Fruit fly (Drosophila melanogaster) whole organism, embryonic: ENCODE data around the gene CG31141.

ENCODE experiments used
- ATbp ChIP-seq: fragments of 200-800 bp; sonication (Bioruptor generic); optimal IDR thresholded peaks from 2 replicates; lab custom pipeline; 2017; ENCODE audit warnings: missing biosample characterization, mild to moderate bottlenecking, missing genetic modification characterization, missing genetic modification reagents
- Ada2b ChIP-seq: fragments of 200-800 bp; sonication (Bioruptor generic); IDR thresholded peaks from 2 replicates; pipeline ENCODE4 v1.3.6; 2022; ENCODE audit warnings: missing biosample characterization, missing genetic modification characterization
- Antp ChIP-seq: fragments of 200-800 bp; sonication (Bioruptor generic); optimal IDR thresholded peaks from 3 replicates; lab custom pipeline; 2016; ENCODE audit warnings: missing biosample characterization, missing genetic modification characterization
- CG10209 ChIP-seq: fragments of 200-800 bp; sonication (Bioruptor generic); optimal IDR thresholded peaks from 3 replicates; lab custom pipeline; 2017; ENCODE audit warnings: missing biosample characterization, mild to moderate bottlenecking, missing genetic modification characterization, missing genetic modification reagents
- CG10543 ChIP-seq: fragments of 200-800 bp; sonication (Bioruptor generic); optimal IDR thresholded peaks from 3 replicates; lab custom pipeline; 2017; ENCODE audit warnings: missing biosample characterization, mild to moderate bottlenecking, missing genetic modification characterization, moderate library complexity
- CG12071 ChIP-seq: fragments of 200-800 bp; sonication (Bioruptor generic); optimal IDR thresholded peaks from 3 replicates; lab custom pipeline; 2018; ENCODE audit warnings: missing biosample characterization, mild to moderate bottlenecking, missing genetic modification characterization
- CG12219 ChIP-seq: fragments of 200-800 bp; sonication (Bioruptor generic); optimal IDR thresholded peaks from 3 replicates; lab custom pipeline; 2018; ENCODE audit warnings: missing biosample characterization, mild to moderate bottlenecking, missing genetic modification characterization
- CG14710 ChIP-seq: fragments of 200-800 bp; sonication (Bioruptor generic); optimal IDR thresholded peaks from 3 replicates; lab custom pipeline; 2019; ENCODE audit warnings: missing biosample characterization, mild to moderate bottlenecking, missing genetic modification characterization, moderate library complexity
- CG15696 ChIP-seq: fragments of 200-800 bp; sonication (Bioruptor generic); optimal IDR thresholded peaks from 2 replicates; lab custom pipeline; 2019; ENCODE audit warnings: missing biosample characterization, mild to moderate bottlenecking, missing genetic modification characterization, moderate library complexity
- CG17568 ChIP-seq: fragments of 200-800 bp; sonication (Bioruptor generic); optimal IDR thresholded peaks from 2 replicates; lab custom pipeline; 2018; ENCODE audit warnings: missing biosample characterization, mild to moderate bottlenecking, missing genetic modification characterization, moderate library complexity
- CG18619 ChIP-seq: fragments of 200-800 bp; sonication (Bioruptor generic); optimal IDR thresholded peaks from 3 replicates; lab custom pipeline; 2017; ENCODE audit warnings: missing biosample characterization, mild to moderate bottlenecking, missing genetic modification characterization
- CG2116 ChIP-seq: fragments of 200-800 bp; sonication (Bioruptor generic); optimal IDR thresholded peaks from 3 replicates; lab custom pipeline; 2018; ENCODE audit warnings: missing biosample characterization, mild to moderate bottlenecking, missing genetic modification characterization
- CG2202 ChIP-seq: fragments of 200-800 bp; sonication (Bioruptor generic); optimal IDR thresholded peaks from 2 replicates; lab custom pipeline; 2018; ENCODE audit warnings: missing biosample characterization, mild to moderate bottlenecking, missing genetic modification characterization
- CG4820 ChIP-seq: fragments of 200-800 bp; sonication (Bioruptor generic); optimal IDR thresholded peaks from 3 replicates; lab custom pipeline; 2016; ENCODE audit warnings: missing biosample characterization, missing genetic modification characterization
- CG5180 ChIP-seq: fragments of 200-800 bp; sonication (Bioruptor generic); optimal IDR thresholded peaks from 3 replicates; lab custom pipeline; 2017; ENCODE audit warnings: missing biosample characterization, missing genetic modification characterization, mild to moderate bottlenecking, moderate library complexity, missing genetic modification reagents
- CG6854 ChIP-seq: fragments of 200-800 bp; sonication (Bioruptor generic); optimal IDR thresholded peaks from 3 replicates; lab custom pipeline; 2017; ENCODE audit warnings: missing biosample characterization, mild to moderate bottlenecking, missing genetic modification characterization
- CG7372 ChIP-seq: fragments of 200-800 bp; sonication (Bioruptor generic); IDR thresholded peaks from 2 replicates; pipeline ENCODE4 v1.3.6; 2022; ENCODE audit warnings: missing biosample characterization, missing genetic modification characterization
- CG7987 ChIP-seq: fragments of 200-800 bp; sonication (Bioruptor generic); optimal IDR thresholded peaks from 2 replicates; lab custom pipeline; 2018; ENCODE audit warnings: missing biosample characterization, mild to moderate bottlenecking, missing genetic modification characterization, moderate library complexity
- CG8924 ChIP-seq: fragments of 200-800 bp; optimal IDR thresholded peaks from 3 replicates; lab custom pipeline; 2019; ENCODE audit warnings: missing biosample characterization, mild to moderate bottlenecking, missing genetic modification characterization, moderate library complexity
- CG9932 ChIP-seq: fragments of 200-800 bp; sonication (Bioruptor generic); IDR thresholded peaks from 2 replicates; pipeline ENCODE4 v1.3.6; 2022; ENCODE audit warnings: missing biosample characterization, missing genetic modification characterization
- D ChIP-seq, 2 experiments: fragments of 200-800 bp in 1 of 2; fragments of >200 bp in 1 of 2; sonication (Bioruptor generic) in 1 of 2; optimal IDR thresholded peaks; 2 replicates in 1 of 2; 3 replicates in 1 of 2; lab custom pipeline; 2017; ENCODE audit warnings: mild to moderate bottlenecking in 1 of 2, missing biosample characterization in 1 of 2, missing genetic modification characterization in 1 of 2, missing genetic modification reagents in 1 of 2
- D19B ChIP-seq: fragments of 200-800 bp; sonication (Bioruptor generic); optimal IDR thresholded peaks from 2 replicates; lab custom pipeline; 2017; ENCODE audit warnings: missing biosample characterization, mild to moderate bottlenecking, missing genetic modification characterization
- H15 ChIP-seq: fragments of 200-800 bp; sonication (Bioruptor generic); IDR thresholded peaks from 3 replicates; pipeline ENCODE4 v1.3.6; 2022; ENCODE audit warnings: missing biosample characterization, missing genetic modification characterization
- HLH3B ChIP-seq: fragments of 200-800 bp; sonication (Bioruptor generic); IDR thresholded peaks from 2 replicates; pipeline ENCODE4 v1.3.6; 2022; ENCODE audit warnings: missing biosample characterization, missing genetic modification characterization
- HLHmδ ChIP-seq: fragments of 200-800 bp; sonication (Bioruptor generic); optimal IDR thresholded peaks from 2 replicates; lab custom pipeline; 2018; ENCODE audit warnings: missing biosample characterization, mild to moderate bottlenecking, missing genetic modification characterization, moderate library complexity
- Hr51 ChIP-seq, 2 experiments: fragments of 200-800 bp; sonication (Bioruptor generic); optimal IDR thresholded peaks; 2 replicates in 1 of 2; 3 replicates in 1 of 2; lab custom pipeline; 2016 to 2018; ENCODE audit warnings: missing biosample characterization in 2 of 2, missing genetic modification characterization in 2 of 2, mild to moderate bottlenecking in 1 of 2, moderate library complexity in 1 of 2
- Hr78 ChIP-seq, 2 experiments: fragments of 200-800 bp in 1 of 2; fragments of >200 bp in 1 of 2; sonication (Bioruptor generic) in 1 of 2; optimal IDR thresholded peaks; 2 replicates each; lab custom pipeline; 2017 to 2019; ENCODE audit warnings: missing biosample characterization in 2 of 2, missing genetic modification characterization in 2 of 2, mild to moderate bottlenecking in 1 of 2, moderate library complexity in 1 of 2
- NFAT ChIP-seq: fragments of 200-800 bp; sonication (Bioruptor generic); IDR thresholded peaks from 2 replicates; pipeline ENCODE4 v1.3.6; 2022; ENCODE audit warnings: missing biosample characterization, missing genetic modification characterization
- caup ChIP-seq: fragments of 200-800 bp; sonication (Bioruptor generic); optimal IDR thresholded peaks from 3 replicates; lab custom pipeline; 2017; ENCODE audit warnings: missing biosample characterization, mild to moderate bottlenecking, missing genetic modification characterization, moderate library complexity; ENCODE audit not compliant: severe bottlenecking
- ems ChIP-seq: fragments of 200-800 bp; sonication (Bioruptor generic); optimal IDR thresholded peaks from 3 replicates; lab custom pipeline; 2016; ENCODE audit warnings: missing biosample characterization, missing genetic modification characterization
- fu2 ChIP-seq: fragments of 200-800 bp; sonication (Bioruptor generic); optimal IDR thresholded peaks from 2 replicates; lab custom pipeline; 2016; ENCODE audit warnings: missing biosample characterization, missing genetic modification characterization
- h ChIP-seq: fragments of >200 bp; optimal IDR thresholded peaks from 2 replicates; lab custom pipeline; 2017
- kni ChIP-seq: fragments of 200-800 bp; sonication (Bioruptor generic); optimal IDR thresholded peaks from 3 replicates; lab custom pipeline; 2017; ENCODE audit warnings: mild to moderate bottlenecking, missing biosample characterization, missing genetic modification reagents, missing genetic modification characterization
- lmd ChIP-seq: fragments of 200-800 bp; sonication (Bioruptor generic); IDR thresholded peaks from 2 replicates; pipeline ENCODE4 v1.3.6; 2022; ENCODE audit warnings: missing biosample characterization, missing genetic modification characterization
- odd ChIP-seq: fragments of 200-800 bp; sonication (Bioruptor generic); optimal IDR thresholded peaks from 2 replicates; lab custom pipeline; 2017; ENCODE audit warnings: missing biosample characterization, mild to moderate bottlenecking, missing genetic modification characterization
- onecut ChIP-seq: fragments of 200-800 bp; sonication (Bioruptor generic); IDR thresholded peaks from 2 replicates; pipeline ENCODE4 v1.3.6; 2022; ENCODE audit warnings: missing biosample characterization, missing genetic modification characterization
- scrt ChIP-seq: fragments of 200-800 bp; sonication (Bioruptor generic); optimal IDR thresholded peaks from 2 replicates; lab custom pipeline; 2018; ENCODE audit warnings: missing biosample characterization, mild to moderate bottlenecking, missing genetic modification characterization, moderate library complexity
- shn ChIP-seq: fragments of 200-800 bp; sonication (Bioruptor generic); optimal IDR thresholded peaks from 3 replicates; lab custom pipeline; 2016; ENCODE audit warnings: missing biosample characterization, missing genetic modification characterization
- so ChIP-seq: fragments of 200-800 bp; sonication (Bioruptor generic); IDR thresholded peaks from 3 replicates; pipeline ENCODE4 v1.3.6; 2022; ENCODE audit warnings: missing biosample characterization, missing genetic modification characterization
- sqz ChIP-seq: fragments of 200-800 bp; sonication (Bioruptor generic); optimal IDR thresholded peaks from 3 replicates; lab custom pipeline; 2018; ENCODE audit warnings: missing biosample characterization, mild to moderate bottlenecking, missing genetic modification characterization
- stc ChIP-seq: fragments of 200-800 bp; sonication (Bioruptor generic); IDR thresholded peaks from 2 replicates; pipeline ENCODE4 v1.3.6; 2022; ENCODE audit warnings: missing biosample characterization, missing genetic modification characterization
- vvl ChIP-seq: fragments of 200-800 bp; sonication (Bioruptor generic); IDR thresholded peaks from 2 replicates; pipeline ENCODE4 v1.3.6; 2022; ENCODE audit warnings: missing biosample characterization, missing genetic modification characterization
- zfh2 ChIP-seq: fragments of 200-800 bp; sonication (Bioruptor generic); optimal IDR thresholded peaks from 2 replicates; lab custom pipeline; 2016; ENCODE audit warnings: missing biosample characterization, missing genetic modification characterization

Gene CG31141

dm6 chr3R:23947002-23947401 lies 23.9 kb downstream of the CG31141 start (continued):
- TF ChIP-seq CG18619 (GFP tag; lab: Kevin White, UChicago) (peak; percentile 3), h (no peak), vvl (GFP tag; lab: Robert Waterston, UW) (0 out of 2 replicates have a peak, but pooled peaks have one; percentile 15), caup (GFP tag; lab: Kevin White, UChicago) (peak; percentile 9), H15 (GFP tag; lab: Robert Waterston, UW) (no peak), D (optimal IDR thresholded peaks at IDR 0.05; lab: Kevin White, UChicago) (no peak), D (GFP tag; optimal IDR thresholded peaks at IDR 0.05; lab: Kevin White, UChicago) (peak; percentile 27), CG7372 (no peak), so (GFP tag; lab: Robert Waterston, UW) (no peak), CG2202 (tag; lab: Kevin White, UChicago) (peak; percentile 8), CG12071 (GFP tag; lab: Kevin White, UChicago) (peak; percentile 66), odd (GFP tag; lab: Kevin White, UChicago) (peak; percentile 41), CG6854 (GFP tag; lab: Kevin White, UChicago) (peak; percentile 27), CG17568 (GFP tag; lab: Kevin White, UChicago) (peak; percentile 47), CG15696 (tag; lab: Kevin White, UChicago) (peak; percentile 36), Hr78 (GFP tag; optimal IDR thresholded peaks at IDR 0.05; lab: Kevin White, UChicago) (peak in 1 of 2 experiments; percentile 39), CG2116 (no peak), CG10209 (GFP tag; lab: Kevin White, UChicago) (peak; percentile 19), Hr51 (GFP tag; optimal IDR thresholded peaks at IDR 0.05; lab: Kevin White, UChicago) (no peak), CG10543 (GFP tag; lab: Kevin White, UChicago) (peak; percentile 8), CG8924 (tag; lab: Kevin White, UChicago) (peak; percentile 2), fu2 (GFP tag; lab: Kevin White, UChicago) (no peak), CG12219 (GFP tag; lab: Kevin White, UChicago) (peak; percentile 29), stc (GFP tag; lab: Robert Waterston, UW) (peak; percentile 33; the same call in 1 of the 2 replicates), kni (GFP tag; lab: Kevin White, UChicago) (peak; percentile 81), D19B (GFP tag; lab: Kevin White, UChicago) (no peak), CG14710 (tag; lab: Kevin White, UChicago) (peak; percentile 14), ATbp (GFP tag; lab: Kevin White, UChicago) (peak; percentile 81), HLHmδ (GFP tag; lab: Kevin White, UChicago) (peak; percentile 39), ems (GFP tag; lab: Kevin White, UChicago) (no peak), CG7987 (peak; percentile 37)

- TF ChIP-seq onecut (no peak), zfh2 (no peak), sqz (GFP tag; lab: Kevin White, UChicago) (no peak), CG4820 (GFP tag; lab: Kevin White, UChicago) (no peak), CG9932 (GFP tag; lab: Robert Waterston, UW) (no peak), NFAT (no peak), shn (GFP tag; lab: Kevin White, UChicago) (no peak), HLH3B (GFP tag; lab: Robert Waterston, UW) (no peak), Ada2b (GFP tag; lab: Robert Waterston, UW) (no peak), Antp (GFP tag; lab: Kevin White, UChicago) (no peak), CG5180 (GFP tag; lab: Kevin White, UChicago) (no peak), scrt (no peak), lmd (GFP tag; lab: Robert Waterston, UW) (no peak)
Measured at dm6 chr3R:23948324-23948465, 25.1 kb downstream of the CG31141 start, which contains the start of gene CG12268. Gene CG12268 (minus strand): TSS chr3R:23948424.
